Worm (Caenorhabditis elegans) whole organism, young adult: ENCODE results near the gene C47A4.3.

Experiments used
- B0035.1 ChIP-seq: sonication (generic microtip); optimal IDR thresholded peaks from 2 replicates; lab custom pipeline; 2016; ENCODE audit warnings: missing genetic modification characterization, mild to moderate bottlenecking, missing compliant biosample characterization, missing genotype, missing genetic modification reagents
- D2030.7 ChIP-seq: fragments of 200-800 bp; sonication (Bioruptor generic); IDR thresholded peaks from 2 replicates; pipeline ENCODE4 v1.3.6; 2022; ENCODE audit warnings: missing genetic modification reagents, missing genetic modification characterization, missing compliant biosample characterization
- F33H1.4 ChIP-seq: fragments of 200-800 bp; sonication (Bioruptor generic); IDR thresholded peaks from 2 replicates; pipeline ENCODE4 v1.3.6; 2022; ENCODE audit warnings: missing genetic modification reagents, missing genetic modification characterization, missing compliant biosample characterization
- F49E8.2 ChIP-seq: sonication (generic microtip); optimal IDR thresholded peaks from 3 replicates; lab custom pipeline; 2017; ENCODE audit warnings: missing genetic modification characterization, mild to moderate bottlenecking, missing compliant biosample characterization, antibody characterized with exemption, moderate library complexity; ENCODE audit not compliant: insufficient read depth
- Y56A3A.18 ChIP-seq: fragments of 200-800 bp; sonication (Bioruptor generic); IDR thresholded peaks from 2 replicates; pipeline ENCODE4 v1.3.6; 2022; ENCODE audit warnings: missing genetic modification reagents, missing genetic modification characterization, missing compliant biosample characterization
- Y95B8A.8 ChIP-seq: fragments of 200-800 bp; sonication (Bioruptor generic); IDR thresholded peaks from 2 replicates; pipeline ENCODE4 v1.3.6; 2022; ENCODE audit warnings: missing genetic modification reagents, missing genetic modification characterization, missing compliant biosample characterization
- ZK185.1 ChIP-seq: sonication (generic microtip); optimal IDR thresholded peaks from 2 replicates; lab custom pipeline; 2016; ENCODE audit warnings: mild to moderate bottlenecking, missing genetic modification characterization, missing compliant biosample characterization; ENCODE audit not compliant: poor library complexity, severe bottlenecking
- ama-1 ChIP-seq, 3 experiments: fragments of 150-350 bp in 1 of 3; sonication (generic microtip) in 2 of 3; optimal IDR thresholded peaks; 2 replicates each; lab custom pipeline; 2014 to 2018; ENCODE audit warnings: missing biosample characterization in 2 of 3, missing genetic modification characterization in 2 of 3, missing genetic modification reagents in 2 of 3
- athp-1 ChIP-seq: sonication (generic microtip); optimal IDR thresholded peaks from 2 replicates; lab custom pipeline; 2017; ENCODE audit warnings: mild to moderate bottlenecking, missing genetic modification characterization, missing compliant biosample characterization
- attf-5 ChIP-seq: fragments of 200-800 bp; sonication (Bioruptor generic); optimal IDR thresholded peaks from 2 replicates; lab custom pipeline; 2018; ENCODE audit warnings: mild to moderate bottlenecking, missing genetic modification characterization, missing compliant biosample characterization
- attf-6 ChIP-seq: fragments of 200-800 bp; sonication (Bioruptor generic); IDR thresholded peaks from 2 replicates; pipeline ENCODE4 v1.3.6; 2022; ENCODE audit warnings: missing genetic modification reagents, missing genetic modification characterization, missing compliant biosample characterization
- cebp-1 ChIP-seq, 2 experiments: fragments of 200-800 bp in 1 of 2; sonication (Bioruptor generic) in 1 of 2; sonication (generic microtip) in 1 of 2; IDR thresholded peaks in 1 of 2; optimal IDR thresholded peaks in 1 of 2; 2 replicates each; pipeline versions ENCODE4 v1.3.6 to Lab custom; 2017 to 2022; ENCODE audit warnings: missing compliant biosample characterization in 2 of 2, missing genetic modification characterization in 2 of 2, mild to moderate bottlenecking in 1 of 2, missing genetic modification reagents in 1 of 2, moderate library complexity in 1 of 2
- cebp-2 ChIP-seq: fragments of 200-800 bp; sonication (Bioruptor generic); IDR thresholded peaks from 2 replicates; pipeline ENCODE4 v1.3.6; 2022; ENCODE audit warnings: missing genetic modification characterization, missing compliant biosample characterization
- ceh-27 ChIP-seq: fragments of 200-800 bp; sonication (Bioruptor generic); optimal IDR thresholded peaks from 2 replicates; lab custom pipeline; 2018; ENCODE audit warnings: mild to moderate bottlenecking, missing genetic modification characterization, moderate library complexity, missing compliant biosample characterization
- ceh-91 ChIP-seq: fragments of 200-800 bp; sonication (Bioruptor generic); IDR thresholded peaks from 2 replicates; pipeline ENCODE4 v1.3.6; 2022; ENCODE audit warnings: missing genetic modification reagents, missing genetic modification characterization, missing compliant biosample characterization
- dpl-1 ChIP-seq: fragments of 150-350 bp; optimal IDR thresholded peaks from 2 replicates; lab custom pipeline; 2014; ENCODE audit warnings: missing biosample characterization, missing genetic modification reagents, missing genetic modification characterization
- egl-44 ChIP-seq: fragments of 200-800 bp; sonication (Bioruptor generic); IDR thresholded peaks from 2 replicates; pipeline ENCODE4 v1.3.6; 2022; ENCODE audit warnings: missing genetic modification reagents, missing genetic modification characterization, missing compliant biosample characterization
- ekl-4 ChIP-seq: fragments of 200-800 bp; sonication (Bioruptor generic); IDR thresholded peaks from 2 replicates; pipeline ENCODE4 v1.3.6; 2022; ENCODE audit warnings: missing genetic modification reagents, missing genetic modification characterization, missing compliant biosample characterization
- fkh-3 ChIP-seq: sonication (generic microtip); optimal IDR thresholded peaks from 2 replicates; lab custom pipeline; 2016; ENCODE audit warnings: mild to moderate bottlenecking, missing genetic modification characterization, missing compliant biosample characterization
- him-1 ChIP-seq: sonication (generic microtip); optimal IDR thresholded peaks from 2 replicates; lab custom pipeline; 2016; ENCODE audit warnings: missing genotype, missing genetic modification reagents, missing genetic modification characterization, missing compliant biosample characterization
- hrde-1 ChIP-seq: sonication (generic microtip); optimal IDR thresholded peaks from 2 replicates; lab custom pipeline; 2016; ENCODE audit warnings: missing genetic modification characterization, mild to moderate bottlenecking, missing compliant biosample characterization, moderate library complexity, missing genotype, missing genetic modification reagents, borderline replicate concordance
- lsl-1 ChIP-seq: fragments of 200-800 bp; sonication (Bioruptor generic); optimal IDR thresholded peaks from 2 replicates; lab custom pipeline; 2018; ENCODE audit warnings: mild to moderate bottlenecking, missing genetic modification characterization, moderate library complexity, missing compliant biosample characterization
- madf-6 ChIP-seq: fragments of 200-800 bp; sonication (Bioruptor generic); IDR thresholded peaks from 2 replicates; pipeline ENCODE4 v1.3.6; 2022; ENCODE audit warnings: missing genetic modification reagents, missing genetic modification characterization, missing compliant biosample characterization
- madf-8 ChIP-seq: fragments of 200-800 bp; sonication (Bioruptor generic); conservative IDR thresholded peaks from 2 replicates; pipeline ENCODE4 v1.3.6; 2022; ENCODE audit warnings: missing genetic modification reagents, missing genetic modification characterization, missing compliant biosample characterization
- nhr-27 ChIP-seq: fragments of 200-800 bp; sonication (Bioruptor generic); optimal IDR thresholded peaks from 2 replicates; lab custom pipeline; 2018; ENCODE audit warnings: mild to moderate bottlenecking, missing genetic modification characterization, moderate library complexity, missing compliant biosample characterization
- nhr-80 ChIP-seq: sonication (generic microtip); optimal IDR thresholded peaks from 2 replicates; lab custom pipeline; 2016; ENCODE audit warnings: missing genetic modification characterization, missing compliant biosample characterization
- rcor-1 ChIP-seq: fragments of 200-800 bp; sonication (Bioruptor generic); IDR thresholded peaks from 2 replicates; pipeline ENCODE4 v1.3.6; 2022; ENCODE audit warnings: missing genetic modification reagents, missing genetic modification characterization, missing compliant biosample characterization
- sea-2 ChIP-seq: fragments of 200-800 bp; sonication (Bioruptor generic); IDR thresholded peaks from 2 replicates; pipeline ENCODE4 v1.3.6; 2022; ENCODE audit warnings: missing genetic modification characterization, missing compliant biosample characterization
- snpc-1.3 ChIP-seq: sonication (generic microtip); optimal IDR thresholded peaks from 2 replicates; lab custom pipeline; 2017; ENCODE audit warnings: missing genetic modification characterization, mild to moderate bottlenecking, missing compliant biosample characterization, antibody characterized with exemption, moderate library complexity, missing genotype, missing genetic modification reagents; ENCODE audit not compliant: insufficient read depth
- snpc-3.4 ChIP-seq: sonication (generic microtip); optimal IDR thresholded peaks from 2 replicates; lab custom pipeline; 2017; ENCODE audit warnings: missing genetic modification characterization, mild to moderate bottlenecking, missing compliant biosample characterization, antibody characterized with exemption, moderate library complexity, missing genotype, missing genetic modification reagents
- snpc-4 ChIP-seq, 5 experiments: fragments of 150-350 bp in 1 of 5; sonication (generic microtip) in 4 of 5; optimal IDR thresholded peaks; 2 replicates each; lab custom pipeline; 2014 to 2018; ENCODE audit warnings: missing genetic modification characterization in 5 of 5, missing biosample characterization in 3 of 5, antibody characterized with exemption in 2 of 5, mild to moderate bottlenecking in 2 of 5, missing compliant biosample characterization in 2 of 5, missing genotype in 2 of 5, moderate library complexity in 2 of 5, missing genetic modification reagents in 1 of 5
- tbp1 ChIP-seq: fragments of 200-800 bp; sonication (Bioruptor generic); optimal IDR thresholded peaks from 2 replicates; lab custom pipeline; 2018; ENCODE audit warnings: mild to moderate bottlenecking, missing genetic modification characterization, missing compliant biosample characterization
- xnd-1 ChIP-seq: sonication (generic microtip); optimal IDR thresholded peaks from 2 replicates; lab custom pipeline; 2016; ENCODE audit warnings: missing genotype, missing genetic modification reagents, missing genetic modification characterization, missing compliant biosample characterization
- ztf-18 ChIP-seq: sonication (generic microtip); optimal IDR thresholded peaks from 2 replicates; lab custom pipeline; 2016; ENCODE audit warnings: missing genotype, mild to moderate bottlenecking, missing genetic modification characterization, missing compliant biosample characterization

Gene C47A4.3

ce11 chrIV:13784774-13785173 is 42.6 kb upstream of the C47A4.3 start:
- no peak for TF ChIP-seq F49E8.2 (tag; lab: Kevin White, UChicago)
- peak; percentile 22; the same call in 1 of the 2 replicates for TF ChIP-seq ekl-4
- TF ChIP-seq fkh-3 (tag; lab: Kevin White, UChicago) = no peak
- TF ChIP-seq snpc-4 (GFP tag; optimal IDR thresholded peaks at IDR 0.05; lab: Kevin White, UChicago) = no peak
- peak in 1 of 4 experiments; percentile 10 for TF ChIP-seq snpc-4 (tag; optimal IDR thresholded peaks at IDR 0.05; lab: Kevin White, UChicago)
- 0 out of 2 replicates have a peak, but pooled peaks have one; percentile 17 for TF ChIP-seq rcor-1

- TF ChIP-seq Y95B8A.8 (GFP tag; lab: Robert Waterston, UW) (0 out of 2 replicates have a peak, but pooled peaks have one; percentile 28), ZK185.1 (tag; lab: Kevin White, UChicago) (no peak), attf-5 (GFP tag; lab: Kevin White, UChicago) (peak; percentile 47), cebp-2 (GFP tag; lab: Robert Waterston, UW) (no peak), ztf-18 (tag; lab: Kevin White, UChicago) (peak; percentile 43), snpc-3.4 (tag; lab: Kevin White, UChicago) (peak; percentile 58), snpc-1.3 (tag; lab: Kevin White, UChicago) (peak; percentile 47), cebp-1 (GFP tag; IDR thresholded peaks at IDR 0.05; lab: Robert Waterston, UW) (no peak), cebp-1 (tag; optimal IDR thresholded peaks at IDR 0.05; lab: Kevin White, UChicago) (peak; percentile 38), lsl-1 (GFP tag; lab: Kevin White, UChicago) (peak; percentile 91), dpl-1 (GFP tag; lab: Kevin White, UChicago) (peak; percentile 7), D2030.7 (GFP tag; lab: Robert Waterston, UW) (peak; percentile 42; the same call in 1 of the 2 replicates), ceh-27 (peak; percentile 38), madf-6 (GFP tag; lab: Robert Waterston, UW) (peak; percentile 92), madf-8 (GFP tag; lab: Robert Waterston, UW) (peak; percentile 73), xnd-1 (tag; lab: Kevin White, UChicago) (peak; percentile 81), Y56A3A.18 (GFP tag; lab: Robert Waterston, UW) (no peak), nhr-27 (tag; lab: Kevin White, UChicago) (no peak), rcor-1 (peak; percentile 48; the same call in 1 of the 2 replicates), hrde-1 (tag; lab: Kevin White, UChicago) (no peak), attf-6 (peak; percentile 91), snpc-4 (GFP tag; optimal IDR thresholded peaks at IDR 0.05; lab: Kevin White, UChicago) (peak; percentile 76), snpc-4 (tag; optimal IDR thresholded peaks at IDR 0.05; lab: Kevin White, UChicago) (peak in 3 of 4 experiments; percentile 86 to 91 (median 89)), F33H1.4 (GFP tag; lab: Robert Waterston, UW) (peak; percentile 93), egl-44 (GFP tag; lab: Robert Waterston, UW) (no peak), nhr-80 (tag; lab: Kevin White, UChicago) (peak; percentile 47), tbp1 (GFP tag; lab: Kevin White, UChicago) (peak; percentile 51), ceh-91 (GFP tag; lab: Robert Waterston, UW) (peak; percentile 21; the same call in 1 of the 2 replicates)
Measured at ce11 chrIV:13783237-13784012, 41.3 kb upstream of the C47A4.3 start, which contains the start of gene iscu-1. TSS of gene iscu-1 (plus strand) at chrIV:13783962.

ce11 chrIV:13782319-13782718 is 40.2 kb upstream of the C47A4.3 start:
- no peak for TF ChIP-seq ama-1 (optimal IDR thresholded peaks at IDR 0.05; lab: Kevin White, UChicago)
- TF ChIP-seq ama-1 (GFP tag; optimal IDR thresholded peaks at IDR 0.05; lab: Kevin White, UChicago) = peak in 1 of 2 experiments; percentile 19
- no peak for TF ChIP-seq B0035.1 (tag; lab: Kevin White, UChicago)
- TF ChIP-seq ztf-18 (tag; lab: Kevin White, UChicago) = peak; percentile 20
- peak; percentile 22 for TF ChIP-seq him-1 (tag; lab: Kevin White, UChicago)
- TF ChIP-seq sea-2 (GFP tag; lab: Robert Waterston, UW) = no peak
- peak; percentile 74; the same call in 1 of the 2 replicates for TF ChIP-seq attf-6
- TF ChIP-seq madf-6 (GFP tag; lab: Robert Waterston, UW) = no peak
- 0 out of 2 replicates have a peak, but pooled peaks have one; percentile 6 for TF ChIP-seq F33H1.4 (GFP tag; lab: Robert Waterston, UW)
- no peak for TF ChIP-seq snpc-4 (GFP tag; optimal IDR thresholded peaks at IDR 0.05; lab: Kevin White, UChicago)
- TF ChIP-seq snpc-4 (tag; optimal IDR thresholded peaks at IDR 0.05; lab: Kevin White, UChicago) = peak in 1 of 4 experiments; percentile 73
- peak; percentile 26 for TF ChIP-seq athp-1 (tag; lab: Kevin White, UChicago)
- TF ChIP-seq, all 124 proteins: peak for 7
